Worm (Caenorhabditis elegans) whole organism, L2 larva: ENCODE data around the gene Y105C5A.508.
"Not testable (repeated sequence)": the region's sequence is repeated elsewhere in the genome, so short reads cannot be mapped to it uniquely, and the experiment has no call there.

Experiments
- C34F6.9 ChIP-seq: fragments of 150-350 bp; optimal IDR thresholded peaks from 2 replicates; lab custom pipeline; 2014; ENCODE audit warnings: missing biosample characterization, missing genetic modification characterization
- F13H6.1 ChIP-seq: sonication (generic microtip); optimal IDR thresholded peaks from 2 replicates; lab custom pipeline; 2016; ENCODE audit warnings: missing genetic modification characterization, missing compliant biosample characterization
- ZK546.5 ChIP-seq: sonication (generic microtip); optimal IDR thresholded peaks from 2 replicates; lab custom pipeline; 2017; ENCODE audit warnings: missing biosample characterization, missing genetic modification characterization
- ama-1 ChIP-seq: fragments of 150-350 bp; optimal IDR thresholded peaks from 2 replicates; lab custom pipeline; 2018; ENCODE audit warnings: inconsistent platforms
- blmp-1 ChIP-seq: sonication (generic microtip); optimal IDR thresholded peaks from 2 replicates; lab custom pipeline; 2017; ENCODE audit warnings: missing genetic modification characterization, mild to moderate bottlenecking, missing compliant biosample characterization, antibody characterized with exemption, moderate library complexity; ENCODE audit not compliant: insufficient read depth
- ceh-82 ChIP-seq: fragments of 150-350 bp; optimal IDR thresholded peaks from 2 replicates; lab custom pipeline; 2014; ENCODE audit warnings: missing biosample characterization, missing genetic modification characterization
- crh-2 ChIP-seq: sonication (generic microtip); optimal IDR thresholded peaks from 2 replicates; lab custom pipeline; 2017; ENCODE audit warnings: missing biosample characterization, missing genetic modification characterization
- dmd-4 ChIP-seq: sonication (generic microtip); optimal IDR thresholded peaks from 2 replicates; lab custom pipeline; 2017; ENCODE audit warnings: missing biosample characterization, missing genetic modification characterization
- elt-1 ChIP-seq: fragments of 150-350 bp; optimal IDR thresholded peaks from 2 replicates; lab custom pipeline; 2014; ENCODE audit warnings: missing biosample characterization, missing genetic modification characterization
- elt-3 ChIP-seq: sonication (generic microtip); optimal IDR thresholded peaks from 2 replicates; lab custom pipeline; 2017; ENCODE audit warnings: missing biosample characterization, missing genetic modification characterization
- fos-1 ChIP-seq: fragments of 150-350 bp; optimal IDR thresholded peaks from 2 replicates; lab custom pipeline; 2014; ENCODE audit warnings: missing biosample characterization, missing genetic modification characterization
- gmeb-1 ChIP-seq: fragments of 150-350 bp; optimal IDR thresholded peaks from 2 replicates; lab custom pipeline; 2014; ENCODE audit warnings: missing biosample characterization, missing genetic modification characterization
- lin-39 ChIP-seq: fragments of 150-350 bp; optimal IDR thresholded peaks from 2 replicates; lab custom pipeline; 2014; ENCODE audit warnings: missing biosample characterization, missing genetic modification reagents, missing genetic modification characterization
- lsy-2 ChIP-seq, 2 experiments: fragments of 150-350 bp in 1 of 2; sonication (generic microtip) in 1 of 2; optimal IDR thresholded peaks; 2 replicates each; lab custom pipeline; 2014 to 2017; ENCODE audit warnings: missing biosample characterization in 2 of 2, missing genetic modification characterization in 2 of 2
- mab-5 ChIP-seq: fragments of 150-350 bp; optimal IDR thresholded peaks from 2 replicates; lab custom pipeline; 2014; ENCODE audit warnings: missing biosample characterization, missing genetic modification characterization
- mdl-1 ChIP-seq, 2 experiments: fragments of 150-350 bp in 1 of 2; sonication (generic microtip) in 1 of 2; optimal IDR thresholded peaks; 2 replicates each; lab custom pipeline; 2017; ENCODE audit warnings: missing biosample characterization in 2 of 2, missing genetic modification characterization in 2 of 2
- nhr-10 ChIP-seq: sonication (generic microtip); optimal IDR thresholded peaks from 2 replicates; lab custom pipeline; 2017; ENCODE audit warnings: missing biosample characterization, missing genetic modification characterization
- nhr-11 ChIP-seq: fragments of 150-350 bp; optimal IDR thresholded peaks from 2 replicates; lab custom pipeline; 2014; ENCODE audit warnings: missing biosample characterization, missing genetic modification characterization
- nhr-12 ChIP-seq: fragments of 150-350 bp; optimal IDR thresholded peaks from 2 replicates; lab custom pipeline; 2014; ENCODE audit warnings: missing biosample characterization, missing genetic modification characterization
- nhr-129 ChIP-seq: fragments of 150-350 bp; optimal IDR thresholded peaks from 2 replicates; lab custom pipeline; 2014; ENCODE audit warnings: missing biosample characterization, missing genetic modification characterization
- nhr-21 ChIP-seq: fragments of 150-350 bp; optimal IDR thresholded peaks from 2 replicates; lab custom pipeline; 2014; ENCODE audit warnings: missing biosample characterization, missing genetic modification characterization
- nhr-237 ChIP-seq: fragments of 150-350 bp; optimal IDR thresholded peaks from 2 replicates; lab custom pipeline; 2014; ENCODE audit warnings: missing biosample characterization, missing genetic modification characterization
- nhr-6 ChIP-seq: fragments of 150-350 bp; optimal IDR thresholded peaks from 2 replicates; lab custom pipeline; 2014; ENCODE audit warnings: missing biosample characterization, missing genetic modification characterization
- nhr-77 ChIP-seq: fragments of 150-350 bp; optimal IDR thresholded peaks from 2 replicates; lab custom pipeline; 2014; ENCODE audit warnings: missing biosample characterization, missing genetic modification characterization
- peb-1 ChIP-seq: fragments of 150-350 bp; optimal IDR thresholded peaks from 2 replicates; lab custom pipeline; 2014; ENCODE audit warnings: missing biosample characterization, missing genetic modification characterization
- sma-3 ChIP-seq: sonication (generic microtip); optimal IDR thresholded peaks from 2 replicates; lab custom pipeline; 2016; ENCODE audit warnings: missing genetic modification reagents, missing genetic modification characterization, missing compliant biosample characterization
- sma-9 ChIP-seq, 2 experiments: fragments of 150-350 bp in 1 of 2; sonication (generic microtip) in 1 of 2; optimal IDR thresholded peaks; 2 replicates each; lab custom pipeline; 2014 to 2016; ENCODE audit warnings: missing genetic modification characterization in 2 of 2, mild to moderate bottlenecking in 1 of 2, missing biosample characterization in 1 of 2, missing compliant biosample characterization in 1 of 2, missing genetic modification reagents in 1 of 2, moderate library complexity in 1 of 2
- snpc-4 ChIP-seq: fragments of 150-350 bp; optimal IDR thresholded peaks from 2 replicates; lab custom pipeline; 2014; ENCODE audit warnings: missing biosample characterization, missing genetic modification characterization
- unc-55 ChIP-seq: fragments of 150-350 bp; sonication (generic microtip); optimal IDR thresholded peaks from 3 replicates; lab custom pipeline; 2014; ENCODE audit warnings: missing biosample characterization, missing genetic modification reagents, missing genetic modification characterization
- ztf-11 ChIP-seq: sonication (generic microtip); optimal IDR thresholded peaks from 2 replicates; lab custom pipeline; 2017; ENCODE audit warnings: missing biosample characterization, missing genetic modification characterization
- ztf-4 ChIP-seq: fragments of 150-350 bp; optimal IDR thresholded peaks from 2 replicates; lab custom pipeline; 2014; ENCODE audit warnings: missing biosample characterization, missing genetic modification characterization

The Y105C5A.508 gene

ce11 chrIV:15571652-15572051, 12.1 kb upstream of the Y105C5A.508 start:
- TF ChIP-seq sma-3 (no peak), nhr-77 (no peak), unc-55 (GFP tag; lab: Kevin White, UChicago) (no peak), ZK546.5 (tag; lab: Kevin White, UChicago) (no peak), nhr-11 (tag; lab: Kevin White, UChicago) (no peak), snpc-4 (no peak), gmeb-1 (tag; lab: Kevin White, UChicago) (no peak)

- TF ChIP-seq nhr-12, result no peak
- TF ChIP-seq blmp-1 (tag; lab: Kevin White, UChicago), result no peak
- no peak for TF ChIP-seq nhr-129 (tag; lab: Kevin White, UChicago)
- no peak for TF ChIP-seq mab-5
- no peak for TF ChIP-seq F13H6.1 (tag; lab: Kevin White, UChicago)
- no peak for TF ChIP-seq elt-3
- no peak for TF ChIP-seq dmd-4 (tag; lab: Kevin White, UChicago)
- TF ChIP-seq gmeb-1 (tag; lab: Kevin White, UChicago), result no peak
- TF ChIP-seq ztf-11 (tag; lab: Kevin White, UChicago), result no peak
- no peak for TF ChIP-seq ztf-4 (tag; lab: Kevin White, UChicago)
- no peak for TF ChIP-seq sma-9 (GFP tag; optimal IDR thresholded peaks at IDR 0.05; lab: Kevin White, UChicago)
- TF ChIP-seq sma-9 (tag; optimal IDR thresholded peaks at IDR 0.05; lab: Kevin White, UChicago), result no peak
- TF ChIP-seq nhr-10 (tag; lab: Kevin White, UChicago), result no peak
- no peak for TF ChIP-seq lin-39 (tag; lab: Kevin White, UChicago)
- no peak for TF ChIP-seq lsy-2 (tag; optimal IDR thresholded peaks at IDR 0.05; lab: Kevin White, UChicago)
These were observed 11.6 kb upstream of the Y105C5A.508 start for ce11 chrIV:15572106-15572505.

- TF ChIP-seq fos-1 (tag; lab: Kevin White, UChicago) (peak; percentile 33), lin-39 (tag; lab: Kevin White, UChicago) (no peak), C34F6.9 (tag; lab: Kevin White, UChicago) (peak; percentile 7), ceh-82 (tag; lab: Kevin White, UChicago) (no peak), lsy-2 (tag; optimal IDR thresholded peaks at IDR 0.05; lab: Kevin White, UChicago) (peak in 1 of 2 experiments; percentile 60), unc-55 (GFP tag; lab: Kevin White, UChicago) (peak; percentile 52)
These were observed 9.9 kb upstream of the Y105C5A.508 start for ce11 chrIV:15573863-15574262.

- not testable (repeated sequence) for TF ChIP-seq nhr-129 (tag; lab: Kevin White, UChicago); peb-1 (tag; lab: Kevin White, UChicago); mab-5
These were observed 4.9 kb upstream of the Y105C5A.508 start, which contains the start of gene pqn-76 for ce11 chrIV:15578786-15579185. pqn-76 (plus strand) TSS chrIV:15579086.

- no peak for TF ChIP-seq dmd-4 (tag; lab: Kevin White, UChicago)
- no peak for TF ChIP-seq ama-1 (lab: Kevin White, UChicago)
- no peak for TF ChIP-seq lsy-2 (tag; optimal IDR thresholded peaks at IDR 0.05; lab: Kevin White, UChicago)
- TF ChIP-seq crh-2 (tag; lab: Kevin White, UChicago), result no peak
- no peak for TF ChIP-seq ztf-11 (tag; lab: Kevin White, UChicago)
- no peak for TF ChIP-seq nhr-21 (tag; lab: Kevin White, UChicago)
- TF ChIP-seq sma-9 (GFP tag; optimal IDR thresholded peaks at IDR 0.05; lab: Kevin White, UChicago), result no peak
- no peak for TF ChIP-seq sma-9 (tag; optimal IDR thresholded peaks at IDR 0.05; lab: Kevin White, UChicago)
- no peak for TF ChIP-seq mab-5
- no peak for TF ChIP-seq nhr-77
- no peak for TF ChIP-seq mdl-1 (tag; optimal IDR thresholded peaks at IDR 0.05; lab: Kevin White, UChicago)
- no peak for TF ChIP-seq gmeb-1 (tag; lab: Kevin White, UChicago)
- no peak for TF ChIP-seq nhr-237
- TF ChIP-seq nhr-10 (tag; lab: Kevin White, UChicago), result no peak
- TF ChIP-seq fos-1 (tag; lab: Kevin White, UChicago), result no peak
- TF ChIP-seq elt-1 (tag; lab: Kevin White, UChicago), result no peak
These were observed 5.2 kb downstream of the Y105C5A.508 start for ce11 chrIV:15588879-15589278.

- TF ChIP-seq nhr-11 (tag; lab: Kevin White, UChicago); nhr-77; nhr-6 (tag; lab: Kevin White, UChicago): not testable (repeated sequence)
These were observed 6.7 kb downstream of the Y105C5A.508 start, which contains the start of gene abu-5 for ce11 chrIV:15590397-15590796. abu-5 (plus strand) TSS chrIV:15590697.
